Fruit fly (Drosophila melanogaster): ENCODE data around the gene tbrd-1.

DNA sequence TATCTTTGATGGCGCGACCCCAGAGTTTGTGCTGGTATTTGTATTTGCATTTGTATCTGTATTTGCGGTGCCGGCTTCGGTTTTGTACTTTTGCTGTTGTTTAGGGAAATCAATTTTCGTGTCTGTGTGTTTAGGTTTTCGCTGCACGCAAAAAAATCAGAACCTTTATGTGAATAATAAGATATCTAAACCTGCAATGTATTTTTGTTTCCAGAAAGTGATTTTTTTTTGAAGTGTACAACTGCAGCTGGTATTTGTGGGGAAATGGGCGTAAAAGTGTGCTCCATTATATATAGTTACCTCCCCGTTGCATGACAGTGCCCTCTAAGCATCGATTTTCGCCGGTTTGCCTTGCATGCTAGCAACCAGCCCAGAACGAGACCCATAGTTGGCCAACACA, 25.5 kb downstream of the tbrd-1 start:
- no peak for TF ChIP-seq CG7101 (tag; optimal IDR thresholded peaks at IDR 0.05)
- TF ChIP-seq CG1620 (GFP tag; optimal IDR thresholded peaks at IDR 0.05): no peak
- TF ChIP-seq CG14711 (tag; optimal IDR thresholded peaks at IDR 0.05): no peak
- TF ChIP-seq ovo (GFP tag; optimal IDR thresholded peaks at IDR 0.05): no peak
- TF ChIP-seq kay (GFP tag; ENCODE audit: borderline replicate concordance): no peak
- TF ChIP-seq bab1 (GFP tag; optimal IDR thresholded peaks at IDR 0.05): no peak
- no peak for TF ChIP-seq CG7045 (GFP tag; optimal IDR thresholded peaks at IDR 0.05)
- TF ChIP-seq Crg-1 (GFP tag; optimal IDR thresholded peaks at IDR 0.05): no peak
- no peak for TF ChIP-seq tj (GFP tag; optimal IDR thresholded peaks at IDR 0.05)
- no peak for TF ChIP-seq cnc (optimal IDR thresholded peaks at IDR 0.05)
- TF ChIP-seq CG12768 (GFP tag; optimal IDR thresholded peaks at IDR 0.05): no peak
- no peak for TF ChIP-seq CG11617 (GFP tag; optimal IDR thresholded peaks at IDR 0.05)

All from whole organism, adult.